Worm (Caenorhabditis elegans): ENCODE measurements around the gene clec-210.

DNA sequence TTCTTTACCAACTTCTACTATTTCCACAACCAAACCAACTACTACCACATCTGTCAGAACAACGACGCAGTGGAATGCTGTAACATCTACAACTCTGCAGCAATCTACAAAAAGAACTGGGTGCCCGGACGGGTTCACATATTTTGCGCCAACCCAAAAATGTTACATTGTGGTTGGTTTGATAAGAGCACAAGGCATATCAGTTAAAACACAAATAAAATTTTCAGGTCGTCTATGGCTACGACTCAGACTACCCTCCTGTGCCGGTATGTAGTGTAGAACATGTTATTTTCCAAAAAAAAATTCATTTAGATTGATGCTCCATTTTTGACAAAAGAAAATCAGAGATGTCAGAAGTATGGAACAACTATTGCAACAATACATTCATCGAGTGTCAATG lies 1.0 kb downstream of the clec-210 start:
- no peak for TF ChIP-seq lin-39 (tag; optimal IDR thresholded peaks at IDR 0.05)
- no peak for TF ChIP-seq pha-4 (tag; optimal IDR thresholded peaks at IDR 0.05)
- TF ChIP-seq pqm-1 (tag; optimal IDR thresholded peaks at IDR 0.05): peak; percentile 19
- peak; percentile 47 for TF ChIP-seq elt-2 (tag; optimal IDR thresholded peaks at IDR 0.05)

Data from whole organism, L3 larva.